Worm (Caenorhabditis elegans): ENCODE results near the gene Y73F8A.36.

Gene Y73F8A.36

ce11 chrIV:15245655-15246054 is at the start of gene Y73F8A.36:
Gene Y73F8A.36 (plus strand): TSS chrIV:15245955.
- no peak for TF ChIP-seq unc-62 (GFP tag; optimal IDR thresholded peaks at IDR 0.05)

ce11 chrIV:15202923-15203322 is 42.8 kb upstream of the Y73F8A.36 start, which contains the start of gene sra-30:
Gene sra-30 (minus strand): TSS chrIV:15203023.
- no peak for TF ChIP-seq unc-62 (GFP tag; optimal IDR thresholded peaks at IDR 0.05)

ce11 chrIV:15206649-15207048 is 39.1 kb upstream of the Y73F8A.36 start:
- no peak for TF ChIP-seq unc-62 (GFP tag; optimal IDR thresholded peaks at IDR 0.05)

- no peak for TF ChIP-seq unc-62 (GFP tag; optimal IDR thresholded peaks at IDR 0.05)
Measured at ce11 chrIV:15210482-15210881, 35.3 kb upstream of the Y73F8A.36 start.

ce11 chrIV:15214694-15215093 is 31.1 kb upstream of the Y73F8A.36 start:
- TF ChIP-seq unc-62 (GFP tag; optimal IDR thresholded peaks at IDR 0.05) = no peak

ce11 chrIV:15215470-15215869 is 30.3 kb upstream of the Y73F8A.36 start, which contains the start of gene Y40H7A.10:
Gene Y40H7A.10 (minus strand): TSS chrIV:15215597.
- TF ChIP-seq unc-62 (GFP tag; optimal IDR thresholded peaks at IDR 0.05) = no peak

- TF ChIP-seq unc-62 (GFP tag; optimal IDR thresholded peaks at IDR 0.05) = no peak
Measured at ce11 chrIV:15220253-15220652, 25.5 kb upstream of the Y73F8A.36 start, which contains the start of gene Y40H7A.11. Gene Y40H7A.11 (minus strand): TSS chrIV:15220353.

- no peak for TF ChIP-seq unc-62 (GFP tag; optimal IDR thresholded peaks at IDR 0.05)
Measured at ce11 chrIV:15234272-15234671, 11.5 kb upstream of the Y73F8A.36 start.

ce11 chrIV:15234943-15235605 is 10.7 kb upstream of the Y73F8A.36 start, which contains the start of gene pkd-2:
Gene pkd-2 (minus strand): TSS chrIV:15234993.
- no peak for TF ChIP-seq unc-62 (GFP tag; optimal IDR thresholded peaks at IDR 0.05)

ce11 chrIV:15235856-15236255 is 9.9 kb upstream of the Y73F8A.36 start, which contains the start of gene lgc-52:
Gene lgc-52 (plus strand): TSS chrIV:15236123.
- no peak for TF ChIP-seq unc-62 (GFP tag; optimal IDR thresholded peaks at IDR 0.05)

ce11 chrIV:15251075-15251474 is 5.3 kb downstream of the Y73F8A.36 start:
- TF ChIP-seq unc-62 (GFP tag; optimal IDR thresholded peaks at IDR 0.05) = no peak

ce11 chrIV:15252157-15252556 is 6.4 kb downstream of the Y73F8A.36 start, which contains the start of gene srj-42:
Gene srj-42 (minus strand): TSS chrIV:15252257.
- TF ChIP-seq unc-62 (GFP tag; optimal IDR thresholded peaks at IDR 0.05) = no peak

ce11 chrIV:15259548-15259947 is 13.8 kb downstream of the Y73F8A.36 start, which contains the start of gene Y73F8A.5:
Gene Y73F8A.5 (plus strand): TSS chrIV:15259868.
- no peak for TF ChIP-seq unc-62 (GFP tag; optimal IDR thresholded peaks at IDR 0.05)

- TF ChIP-seq unc-62 (GFP tag; optimal IDR thresholded peaks at IDR 0.05) = no peak
Measured at ce11 chrIV:15274063-15274462, 28.3 kb downstream of the Y73F8A.36 start.

ce11 chrIV:15275363-15275854 is 29.7 kb downstream of the Y73F8A.36 start, which contains the start of gene ccg-1:
Gene ccg-1 (minus strand): TSS chrIV:15275804.
- no peak for TF ChIP-seq unc-62 (GFP tag; optimal IDR thresholded peaks at IDR 0.05)

- no peak for TF ChIP-seq unc-62 (GFP tag; optimal IDR thresholded peaks at IDR 0.05)
Measured at ce11 chrIV:15280219-15280618, 34.5 kb downstream of the Y73F8A.36 start.

- no peak for TF ChIP-seq unc-62 (GFP tag; optimal IDR thresholded peaks at IDR 0.05)
Measured at ce11 chrIV:15283617-15284016, 37.9 kb downstream of the Y73F8A.36 start.
